Worm (Caenorhabditis elegans) whole organism, L4 larva: Measurements from ENCODE around the gene F46F5.14.
"Not testable (repeated sequence)": the region's sequence is repeated elsewhere in the genome, so short reads cannot be mapped to it uniquely, and the experiment has no call there.

Experiments used
- F37D6.2 ChIP-seq: sonication (generic microtip); optimal IDR thresholded peaks from 2 replicates; lab custom pipeline; 2016; ENCODE audit warnings: mild to moderate bottlenecking, missing genetic modification characterization, missing compliant biosample characterization
- R02D3.7 ChIP-seq: fragments of 150-350 bp; sonication (generic microtip); optimal IDR thresholded peaks from 3 replicates; lab custom pipeline; 2014; ENCODE audit warnings: missing biosample characterization, missing genetic modification characterization
- Y105C5A.15 ChIP-seq: fragments of 200-800 bp; sonication (Bioruptor generic); IDR thresholded peaks from 2 replicates; pipeline ENCODE4 v1.3.6; 2022; ENCODE audit warnings: missing genetic modification characterization, missing compliant biosample characterization
- ama-1 ChIP-seq: fragments of 150-350 bp; optimal IDR thresholded peaks from 2 replicates; lab custom pipeline; 2014; ENCODE audit warnings: inconsistent platforms, mixed read lengths
- arid-1 ChIP-seq: fragments of 200-800 bp; sonication (Bioruptor generic); conservative IDR thresholded peaks from 2 replicates; pipeline ENCODE4 v1.3.6; 2022; ENCODE audit warnings: missing genetic modification reagents, missing genetic modification characterization, missing compliant biosample characterization
- ceh-20 ChIP-seq: fragments of 200-800 bp; sonication (Bioruptor generic); IDR thresholded peaks from 2 replicates; pipeline ENCODE4 v1.3.6; 2022; ENCODE audit warnings: missing genetic modification reagents, missing genetic modification characterization, missing compliant biosample characterization
- ces-1 ChIP-seq: fragments of 150-350 bp; sonication (generic microtip); optimal IDR thresholded peaks from 4 replicates; lab custom pipeline; 2014; ENCODE audit warnings: missing biosample characterization, missing genetic modification reagents, missing genetic modification characterization
- cey-2 ChIP-seq: sonication (generic microtip); optimal IDR thresholded peaks from 3 replicates; lab custom pipeline; 2017; ENCODE audit warnings: missing genetic modification characterization, mild to moderate bottlenecking, missing compliant biosample characterization, antibody characterized with exemption, borderline replicate concordance; ENCODE audit not compliant: insufficient read depth
- ctbp-1 ChIP-seq: fragments of 200-800 bp; sonication (Bioruptor generic); IDR thresholded peaks from 2 replicates; pipeline ENCODE4 v1.3.6; 2022; ENCODE audit warnings: missing genetic modification reagents, missing genetic modification characterization, missing compliant biosample characterization
- daf-16 ChIP-seq, 3 experiments: sonication (generic microtip); optimal IDR thresholded peaks; 2 replicates each; lab custom pipeline; 2016 to 2017; ENCODE audit warnings: missing genetic modification characterization in 3 of 3, missing genetic modification reagents in 3 of 3, mild to moderate bottlenecking in 2 of 3, missing compliant biosample characterization in 2 of 3, missing biosample characterization in 1 of 3, moderate library complexity in 1 of 3
- egl-27 ChIP-seq: sonication (generic microtip); optimal IDR thresholded peaks from 3 replicates; lab custom pipeline; 2017; ENCODE audit warnings: missing biosample characterization, missing genetic modification reagents, missing genetic modification characterization
- gei-8 ChIP-seq: fragments of 200-800 bp; sonication (Bioruptor generic); optimal IDR thresholded peaks from 2 replicates; lab custom pipeline; 2018; ENCODE audit warnings: mild to moderate bottlenecking, missing genetic modification characterization, missing compliant biosample characterization
- hlh-11 ChIP-seq: fragments of 200-800 bp; sonication (Bioruptor generic); optimal IDR thresholded peaks from 2 replicates; lab custom pipeline; 2018; ENCODE audit warnings: mild to moderate bottlenecking, missing genetic modification characterization, missing compliant biosample characterization
- lin-13 ChIP-seq: fragments of 150-350 bp; optimal IDR thresholded peaks from 2 replicates; lab custom pipeline; 2014; ENCODE audit warnings: missing biosample characterization, missing genetic modification reagents, missing genetic modification characterization
- lin-15B ChIP-seq: fragments of 150-350 bp; sonication (generic microtip); optimal IDR thresholded peaks from 3 replicates; lab custom pipeline; 2014; ENCODE audit warnings: missing biosample characterization, missing genetic modification characterization
- lin-29 ChIP-seq: fragments of 200-800 bp; sonication (Bioruptor generic); IDR thresholded peaks from 2 replicates; pipeline ENCODE4 v1.3.6; 2022; ENCODE audit warnings: missing genetic modification reagents, missing genetic modification characterization, missing compliant biosample characterization
- lsy-2 ChIP-seq, 2 experiments: fragments of 150-350 bp in 1 of 2; sonication (generic microtip) in 1 of 2; optimal IDR thresholded peaks; 2 replicates each; lab custom pipeline; 2014 to 2017; ENCODE audit warnings: missing biosample characterization in 2 of 2, missing genetic modification characterization in 2 of 2
- madf-5 ChIP-seq, 2 experiments: fragments of 200-800 bp; sonication (Bioruptor generic); IDR thresholded peaks; 2 replicates each; pipeline ENCODE4 v1.3.6; 2022; ENCODE audit warnings: missing compliant biosample characterization in 2 of 2, missing genetic modification characterization in 2 of 2
- mxl-3 ChIP-seq: fragments of 200-800 bp; sonication (Bioruptor generic); optimal IDR thresholded peaks from 2 replicates; lab custom pipeline; 2018; ENCODE audit warnings: mild to moderate bottlenecking, missing genetic modification characterization, missing compliant biosample characterization
- nhr-111 ChIP-seq: fragments of 200-800 bp; sonication (Bioruptor generic); optimal IDR thresholded peaks from 2 replicates; lab custom pipeline; 2018; ENCODE audit warnings: mild to moderate bottlenecking, missing genetic modification characterization, missing compliant biosample characterization
- nhr-25 ChIP-seq: sonication (generic microtip); optimal IDR thresholded peaks from 2 replicates; lab custom pipeline; 2017; ENCODE audit warnings: missing genetic modification characterization, mild to moderate bottlenecking, missing compliant biosample characterization, antibody characterized with exemption, moderate library complexity, borderline replicate concordance; ENCODE audit not compliant: insufficient read depth
- nhr-28 ChIP-seq: fragments of 150-350 bp; optimal IDR thresholded peaks from 2 replicates; lab custom pipeline; 2014; ENCODE audit warnings: missing biosample characterization, missing genetic modification characterization
- nhr-6 ChIP-seq: fragments of 150-350 bp; optimal IDR thresholded peaks from 2 replicates; lab custom pipeline; 2014; ENCODE audit warnings: missing biosample characterization, missing genetic modification characterization
- rbr-2 ChIP-seq: sonication (generic microtip); optimal IDR thresholded peaks from 2 replicates; lab custom pipeline; 2016; ENCODE audit warnings: missing genotype, missing genetic modification characterization, missing compliant biosample characterization
- spr-3 ChIP-seq: fragments of 200-800 bp; sonication (Bioruptor generic); optimal IDR thresholded peaks from 2 replicates; lab custom pipeline; 2018; ENCODE audit warnings: mild to moderate bottlenecking, missing genetic modification characterization, missing compliant biosample characterization
- unc-62 ChIP-seq, 3 experiments: fragments of 150-350 bp in 1 of 3; sonication (generic microtip); optimal IDR thresholded peaks in 2 of 3; peaks in 1 of 3; 1 replicate in 1 of 3; 2 replicates in 2 of 3; lab custom pipeline; 2014 to 2017; ENCODE audit warnings: missing biosample characterization in 3 of 3, missing genetic modification characterization in 3 of 3, missing genetic modification reagents in 3 of 3, missing genotype in 1 of 3
- vab-7 ChIP-seq: fragments of 200-800 bp; sonication (Bioruptor generic); IDR thresholded peaks from 2 replicates; pipeline ENCODE4 v1.3.6; 2022; ENCODE audit warnings: missing genetic modification reagents, missing genetic modification characterization, missing compliant biosample characterization
- zfp-2 ChIP-seq: sonication (generic microtip); optimal IDR thresholded peaks from 2 replicates; lab custom pipeline; 2016; ENCODE audit warnings: mild to moderate bottlenecking, missing genetic modification characterization, missing compliant biosample characterization
- zfp-3 ChIP-seq: fragments of 200-800 bp; sonication (Bioruptor generic); conservative IDR thresholded peaks from 2 replicates; pipeline ENCODE4 v1.3.6; 2022; ENCODE audit warnings: missing genetic modification reagents, missing genetic modification characterization, missing compliant biosample characterization

F46F5.14 gene

DNA sequence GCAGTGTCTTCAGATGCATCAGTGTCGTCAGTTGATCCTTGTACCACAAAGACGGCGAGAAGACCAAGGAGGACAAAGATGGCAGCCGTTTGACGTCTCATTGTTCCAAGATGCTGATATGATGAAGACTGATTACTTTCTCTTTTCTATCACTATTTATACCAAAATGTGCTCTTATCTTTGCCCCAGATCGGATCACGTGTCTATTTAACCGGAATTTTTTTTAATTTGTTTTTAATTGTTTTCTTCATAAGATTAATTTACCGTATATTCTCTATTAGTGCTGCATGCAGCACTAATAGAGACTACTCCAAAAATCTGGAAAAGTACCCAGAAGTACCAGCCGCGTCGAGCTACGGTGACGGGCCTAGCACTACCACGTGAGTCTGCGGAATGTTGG, 14.9 kb downstream of the F46F5.14 start, which contains the start of gene msrp-3:
msrp-3 (minus strand) TSS at position 101 of the 400 bp plus-strand sequence.
- TF ChIP-seq lin-15B (tag; lab: Kevin White, UChicago) (no peak), ama-1 (lab: Kevin White, UChicago) (no peak), lin-13 (GFP tag; lab: Kevin White, UChicago) (no peak), R02D3.7 (tag; lab: Kevin White, UChicago) (no peak), nhr-28 (no peak), zfp-3 (GFP tag; lab: Robert Waterston, UW) (no peak), unc-62 (GFP tag; optimal IDR thresholded peaks at IDR 0.05 in 1 of 2; lab: Kevin White, UChicago) (no peak), unc-62 (tag; optimal IDR thresholded peaks at IDR 0.05; lab: Kevin White, UChicago) (no peak), zfp-2 (tag; lab: Kevin White, UChicago) (no peak), ctbp-1 (GFP tag; lab: Robert Waterston, UW) (no peak), cey-2 (tag; lab: Kevin White, UChicago) (no peak), ces-1 (GFP tag; lab: Kevin White, UChicago) (no peak), rbr-2 (tag; lab: Kevin White, UChicago) (no peak), nhr-6 (tag; lab: Kevin White, UChicago) (no peak), egl-27 (tag; lab: Kevin White, UChicago) (no peak), lsy-2 (tag; optimal IDR thresholded peaks at IDR 0.05; lab: Kevin White, UChicago) (no peak), Y105C5A.15 (GFP tag; lab: Robert Waterston, UW) (no peak), arid-1 (GFP tag; lab: Robert Waterston, UW) (no peak), madf-5 (GFP tag; IDR thresholded peaks at IDR 0.05; lab: Robert Waterston, UW) (no peak), F37D6.2 (tag; lab: Kevin White, UChicago) (no peak), spr-3 (GFP tag; lab: Kevin White, UChicago) (no peak)
- TF ChIP-seq, all 104 proteins: peak for 0

DNA sequence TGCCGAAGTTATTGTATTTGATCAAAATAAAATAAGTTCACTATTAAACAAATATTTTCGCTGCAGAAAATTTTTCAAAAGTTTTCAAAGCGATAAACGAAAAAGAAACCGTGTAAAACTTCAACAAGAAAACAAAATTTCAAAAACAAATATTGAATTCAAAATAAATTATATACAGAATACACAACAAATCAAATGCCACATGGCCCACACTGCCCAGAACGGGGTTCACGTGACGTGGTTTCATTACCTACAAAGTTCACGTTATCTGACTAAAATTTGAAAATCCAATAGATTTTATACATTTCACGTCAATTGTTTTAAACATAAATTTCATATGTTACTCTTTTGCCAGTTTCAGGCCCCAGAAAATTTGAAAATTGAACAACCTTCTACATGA, 20.7 kb downstream of the F46F5.14 start, which contains the start of gene F46F5.7:
F46F5.7 (minus strand) TSS at position 101 of the 400 bp plus-strand sequence.
- no peak for TF ChIP-seq madf-5 (GFP tag; IDR thresholded peaks at IDR 0.05; lab: Robert Waterston, UW)
- TF ChIP-seq nhr-111 (GFP tag; lab: Kevin White, UChicago), result no peak
- no peak for TF ChIP-seq mxl-3 (GFP tag; lab: Kevin White, UChicago)
- TF ChIP-seq daf-16 (GFP tag; optimal IDR thresholded peaks at IDR 0.05; lab: Kevin White, UChicago), result no peak
- TF ChIP-seq daf-16 (tag; optimal IDR thresholded peaks at IDR 0.05; lab: Kevin White, UChicago), result no peak
- TF ChIP-seq vab-7 (GFP tag; lab: Robert Waterston, UW), result no peak
- no peak for TF ChIP-seq lin-29 (GFP tag; lab: Robert Waterston, UW)
- no peak for TF ChIP-seq gei-8
- TF ChIP-seq hlh-11 (tag; lab: Kevin White, UChicago), result no peak
- no peak for TF ChIP-seq ceh-20 (GFP tag; lab: Robert Waterston, UW)
- no peak for TF ChIP-seq spr-3 (GFP tag; lab: Kevin White, UChicago)
- TF ChIP-seq ctbp-1 (GFP tag; lab: Robert Waterston, UW), result no peak

DNA sequence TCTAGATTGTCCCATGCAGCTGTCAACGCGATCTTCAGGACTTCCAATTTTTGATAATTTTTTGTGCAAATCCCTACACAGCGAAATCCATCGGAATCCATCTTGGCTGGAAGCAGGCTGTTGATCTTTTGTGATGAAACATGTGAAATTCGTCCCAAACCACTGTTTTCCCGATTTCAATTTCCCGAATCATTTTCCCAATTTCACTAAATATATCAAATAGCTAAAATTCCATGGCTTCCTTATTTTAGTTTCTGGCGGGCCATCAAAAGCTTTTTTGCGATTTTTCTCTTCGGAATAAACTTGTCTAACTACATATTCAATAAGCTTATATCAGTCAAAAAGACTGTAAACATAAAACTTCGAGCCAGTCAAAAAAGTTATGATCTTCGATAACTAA, 21.7 kb downstream of the F46F5.14 start, which contains the start of gene F46F5.8:
F46F5.8 (minus strand) TSS at position 101 of the 400 bp plus-strand sequence.
- TF ChIP-seq nhr-6 (tag; lab: Kevin White, UChicago) (no peak), unc-62 (GFP tag; optimal IDR thresholded peaks at IDR 0.05 in 1 of 2; lab: Kevin White, UChicago) (peak in 1 of 2 experiments; percentile 73), unc-62 (tag; optimal IDR thresholded peaks at IDR 0.05; lab: Kevin White, UChicago) (no peak)

DNA sequence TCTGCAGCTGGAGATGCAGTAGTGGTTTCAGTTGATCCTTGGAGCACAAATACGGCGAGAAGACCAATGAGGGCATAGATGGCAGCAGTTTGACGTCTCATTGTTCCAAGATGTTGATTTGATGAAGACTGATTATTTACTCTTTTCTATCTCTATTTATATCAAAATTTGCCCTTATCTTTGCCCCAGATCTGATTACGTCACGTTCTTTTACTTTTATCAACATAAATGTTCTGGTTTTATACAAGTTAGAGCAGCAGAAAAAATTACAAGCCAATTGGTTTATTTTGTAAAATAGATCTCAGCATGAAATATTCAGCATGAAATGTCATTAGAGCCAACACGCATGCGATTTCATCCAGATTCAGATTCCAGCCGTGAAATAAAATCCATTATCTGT, 22.9 kb downstream of the F46F5.14 start, which contains the start of gene msrp-4:
msrp-4 (minus strand) TSS at position 101 of the 400 bp plus-strand sequence.
- not testable (repeated sequence) for TF ChIP-seq daf-16 (GFP tag; optimal IDR thresholded peaks at IDR 0.05; lab: Kevin White, UChicago); daf-16 (tag; optimal IDR thresholded peaks at IDR 0.05; lab: Kevin White, UChicago); madf-5 (GFP tag; IDR thresholded peaks at IDR 0.05; lab: Robert Waterston, UW); nhr-25 (tag; lab: Kevin White, UChicago)
